Worm (Caenorhabditis elegans) whole organism, L4 larva: ENCODE results near the gene crn-5.

Source experiments
- F10B5.3 ChIP-seq: sonication (generic microtip); optimal IDR thresholded peaks from 2 replicates; lab custom pipeline; 2016; ENCODE audit warnings: mild to moderate bottlenecking, missing genetic modification characterization, missing compliant biosample characterization
- F37D6.2 ChIP-seq: sonication (generic microtip); optimal IDR thresholded peaks from 2 replicates; lab custom pipeline; 2016; ENCODE audit warnings: mild to moderate bottlenecking, missing genetic modification characterization, missing compliant biosample characterization
- F44E2.7 ChIP-seq: fragments of 200-800 bp; sonication (Bioruptor generic); IDR thresholded peaks from 2 replicates; pipeline ENCODE4 v2.1.2; 2022; ENCODE audit warnings: missing genetic modification characterization, missing compliant biosample characterization
- R02D3.7 ChIP-seq: fragments of 150-350 bp; sonication (generic microtip); optimal IDR thresholded peaks from 3 replicates; lab custom pipeline; 2014; ENCODE audit warnings: missing biosample characterization, missing genetic modification characterization
- T26A8.4 ChIP-seq: fragments of 200-800 bp; sonication (Bioruptor generic); IDR thresholded peaks from 2 replicates; pipeline ENCODE4 v1.3.6; 2022; ENCODE audit warnings: missing genetic modification characterization, missing compliant biosample characterization
- Y105C5A.15 ChIP-seq: fragments of 200-800 bp; sonication (Bioruptor generic); IDR thresholded peaks from 2 replicates; pipeline ENCODE4 v1.3.6; 2022; ENCODE audit warnings: missing genetic modification characterization, missing compliant biosample characterization
- Y5F2A.4 ChIP-seq: fragments of 200-800 bp; sonication (Bioruptor generic); optimal IDR thresholded peaks from 2 replicates; lab custom pipeline; 2018; ENCODE audit warnings: mild to moderate bottlenecking, missing genetic modification characterization, missing compliant biosample characterization
- ZK337.2 ChIP-seq: fragments of 200-800 bp; sonication (Bioruptor generic); IDR thresholded peaks from 2 replicates; pipeline ENCODE4 v1.3.6; 2022; ENCODE audit warnings: missing genetic modification reagents, missing genetic modification characterization, missing compliant biosample characterization
- ceh-20 ChIP-seq: fragments of 200-800 bp; sonication (Bioruptor generic); IDR thresholded peaks from 2 replicates; pipeline ENCODE4 v1.3.6; 2022; ENCODE audit warnings: missing genetic modification reagents, missing genetic modification characterization, missing compliant biosample characterization
- ceh-82 ChIP-seq: sonication (generic microtip); optimal IDR thresholded peaks from 2 replicates; lab custom pipeline; 2017; ENCODE audit warnings: missing biosample characterization, missing genetic modification characterization
- cey-2 ChIP-seq: sonication (generic microtip); optimal IDR thresholded peaks from 3 replicates; lab custom pipeline; 2017; ENCODE audit warnings: missing genetic modification characterization, mild to moderate bottlenecking, missing compliant biosample characterization, antibody characterized with exemption, borderline replicate concordance; ENCODE audit not compliant: insufficient read depth
- daf-12 ChIP-seq: fragments of 150-350 bp; optimal IDR thresholded peaks from 2 replicates; lab custom pipeline; 2014; ENCODE audit warnings: missing biosample characterization, missing genetic modification reagents, missing genetic modification characterization
- daf-16 ChIP-seq, 3 experiments: sonication (generic microtip); optimal IDR thresholded peaks; 2 replicates each; lab custom pipeline; 2016 to 2017; ENCODE audit warnings: missing genetic modification characterization in 3 of 3, missing genetic modification reagents in 3 of 3, mild to moderate bottlenecking in 2 of 3, missing compliant biosample characterization in 2 of 3, missing biosample characterization in 1 of 3, moderate library complexity in 1 of 3
- daf-19 ChIP-seq: fragments of 200-800 bp; sonication (Bioruptor generic); conservative IDR thresholded peaks from 2 replicates; pipeline ENCODE4 v1.3.6; 2022; ENCODE audit warnings: missing genetic modification characterization, missing compliant biosample characterization
- dmd-8 ChIP-seq: fragments of 200-800 bp; sonication (Bioruptor generic); IDR thresholded peaks from 2 replicates; pipeline ENCODE4 v1.3.6; 2022; ENCODE audit warnings: missing genetic modification characterization, missing compliant biosample characterization
- dmd-9 ChIP-seq: fragments of 200-800 bp; sonication (Bioruptor generic); IDR thresholded peaks from 2 replicates; pipeline ENCODE4 v1.3.6; 2022; ENCODE audit warnings: missing genetic modification reagents, missing genetic modification characterization, missing compliant biosample characterization
- dpl-1 ChIP-seq: fragments of 150-350 bp; optimal IDR thresholded peaks from 2 replicates; lab custom pipeline; 2014; ENCODE audit warnings: missing biosample characterization, missing genetic modification reagents, missing genetic modification characterization
- fkh-10 ChIP-seq: fragments of 150-350 bp; optimal IDR thresholded peaks from 2 replicates; lab custom pipeline; 2014; ENCODE audit warnings: missing biosample characterization, missing genetic modification reagents, missing genetic modification characterization
- hif-1 ChIP-seq, 2 experiments: sonication (generic microtip); optimal IDR thresholded peaks; 2 replicates each; lab custom pipeline; 2016 to 2017; ENCODE audit warnings: missing compliant biosample characterization in 2 of 2, missing genetic modification characterization in 2 of 2, missing genetic modification reagents in 2 of 2, missing genotype in 2 of 2, mild to moderate bottlenecking in 1 of 2
- jun-1 ChIP-seq: fragments of 150-350 bp; optimal IDR thresholded peaks from 2 replicates; lab custom pipeline; 2014; ENCODE audit warnings: missing biosample characterization, missing genetic modification reagents, missing genetic modification characterization
- lim-7 ChIP-seq: fragments of 200-800 bp; sonication (Bioruptor generic); IDR thresholded peaks from 2 replicates; pipeline ENCODE4 v1.3.6; 2022; ENCODE audit warnings: missing genetic modification characterization, missing compliant biosample characterization
- lin-13 ChIP-seq: fragments of 150-350 bp; optimal IDR thresholded peaks from 2 replicates; lab custom pipeline; 2014; ENCODE audit warnings: missing biosample characterization, missing genetic modification reagents, missing genetic modification characterization
- lin-38 ChIP-seq: fragments of 200-800 bp; sonication (Bioruptor generic); IDR thresholded peaks from 2 replicates; pipeline ENCODE4 v1.3.6; 2022; ENCODE audit warnings: missing genetic modification reagents, missing genetic modification characterization, missing compliant biosample characterization
- lir-3 ChIP-seq: sonication (generic microtip); optimal IDR thresholded peaks from 2 replicates; lab custom pipeline; 2016; ENCODE audit warnings: mild to moderate bottlenecking, missing genetic modification characterization, missing compliant biosample characterization
- lsy-2 ChIP-seq, 2 experiments: fragments of 150-350 bp in 1 of 2; sonication (generic microtip) in 1 of 2; optimal IDR thresholded peaks; 2 replicates each; lab custom pipeline; 2014 to 2017; ENCODE audit warnings: missing biosample characterization in 2 of 2, missing genetic modification characterization in 2 of 2
- madf-5 ChIP-seq, 2 experiments: fragments of 200-800 bp; sonication (Bioruptor generic); IDR thresholded peaks; 2 replicates each; pipeline ENCODE4 v1.3.6; 2022; ENCODE audit warnings: missing compliant biosample characterization in 2 of 2, missing genetic modification characterization in 2 of 2
- madf-9 ChIP-seq: fragments of 200-800 bp; sonication (Bioruptor generic); conservative IDR thresholded peaks from 2 replicates; pipeline ENCODE4 v1.3.6; 2022; ENCODE audit warnings: missing genetic modification reagents, missing genetic modification characterization, missing compliant biosample characterization
- mdt-29 ChIP-seq: fragments of 200-800 bp; sonication (Bioruptor generic); IDR thresholded peaks from 2 replicates; pipeline ENCODE4 v1.3.6; 2022; ENCODE audit warnings: missing genetic modification reagents, missing genetic modification characterization, missing compliant biosample characterization
- mes-2 ChIP-seq: sonication (generic microtip); optimal IDR thresholded peaks from 2 replicates; lab custom pipeline; 2016; ENCODE audit warnings: missing genotype, mild to moderate bottlenecking, missing genetic modification characterization, missing compliant biosample characterization; ENCODE audit not compliant: poor library complexity, severe bottlenecking
- mxl-2 ChIP-seq: fragments of 200-800 bp; sonication (Bioruptor generic); conservative IDR thresholded peaks from 2 replicates; pipeline ENCODE4 v1.3.6; 2022; ENCODE audit warnings: missing genetic modification reagents, missing genetic modification characterization, missing compliant biosample characterization
- mxl-3 ChIP-seq: fragments of 200-800 bp; sonication (Bioruptor generic); optimal IDR thresholded peaks from 2 replicates; lab custom pipeline; 2018; ENCODE audit warnings: mild to moderate bottlenecking, missing genetic modification characterization, missing compliant biosample characterization
- nhr-11 ChIP-seq: fragments of 150-350 bp; optimal IDR thresholded peaks from 2 replicates; lab custom pipeline; 2014; ENCODE audit warnings: missing biosample characterization, missing genetic modification characterization
- nhr-111 ChIP-seq: fragments of 200-800 bp; sonication (Bioruptor generic); optimal IDR thresholded peaks from 2 replicates; lab custom pipeline; 2018; ENCODE audit warnings: mild to moderate bottlenecking, missing genetic modification characterization, missing compliant biosample characterization
- nhr-41 ChIP-seq: fragments of 200-800 bp; sonication (Bioruptor generic); IDR thresholded peaks from 2 replicates; pipeline ENCODE4 v1.3.6; 2022; ENCODE audit warnings: missing genetic modification reagents, missing genetic modification characterization, missing compliant biosample characterization
- nhr-42 ChIP-seq: fragments of 200-800 bp; sonication (Bioruptor generic); IDR thresholded peaks from 2 replicates; pipeline ENCODE4 v1.3.6; 2022; ENCODE audit warnings: missing genetic modification characterization, missing compliant biosample characterization
- nhr-6 ChIP-seq: fragments of 150-350 bp; optimal IDR thresholded peaks from 2 replicates; lab custom pipeline; 2014; ENCODE audit warnings: missing biosample characterization, missing genetic modification characterization
- nhr-76 ChIP-seq: fragments of 150-350 bp; optimal IDR thresholded peaks from 2 replicates; lab custom pipeline; 2014; ENCODE audit warnings: missing biosample characterization, missing genetic modification characterization
- nhr-77 ChIP-seq: fragments of 150-350 bp; optimal IDR thresholded peaks from 2 replicates; lab custom pipeline; 2014; ENCODE audit warnings: missing biosample characterization, missing genetic modification characterization
- php-3 ChIP-seq: fragments of 200-800 bp; sonication (Bioruptor generic); IDR thresholded peaks from 2 replicates; pipeline ENCODE4 v1.3.6; 2022; ENCODE audit warnings: missing genetic modification reagents, missing genetic modification characterization, missing compliant biosample characterization
- rbr-2 ChIP-seq: sonication (generic microtip); optimal IDR thresholded peaks from 2 replicates; lab custom pipeline; 2016; ENCODE audit warnings: missing genotype, missing genetic modification characterization, missing compliant biosample characterization
- saeg-2 ChIP-seq: fragments of 200-800 bp; sonication (Bioruptor generic); IDR thresholded peaks from 2 replicates; pipeline ENCODE4 v1.3.6; 2022; ENCODE audit warnings: missing genetic modification reagents, missing genetic modification characterization, missing compliant biosample characterization
- snpc-1.2 ChIP-seq: fragments of 200-800 bp; sonication (Bioruptor generic); IDR thresholded peaks from 2 replicates; pipeline ENCODE4 v1.3.6; 2022; ENCODE audit warnings: missing genetic modification reagents, missing genetic modification characterization, missing compliant biosample characterization
- tag-97 ChIP-seq: fragments of 200-800 bp; sonication (Bioruptor generic); IDR thresholded peaks from 2 replicates; pipeline ENCODE4 v1.3.6; 2022; ENCODE audit warnings: missing genetic modification characterization, missing compliant biosample characterization
- unc-130 ChIP-seq: sonication (generic microtip); optimal IDR thresholded peaks from 2 replicates; lab custom pipeline; 2016; ENCODE audit warnings: missing genetic modification reagents, missing genetic modification characterization, missing compliant biosample characterization
- vab-7 ChIP-seq: fragments of 200-800 bp; sonication (Bioruptor generic); IDR thresholded peaks from 2 replicates; pipeline ENCODE4 v1.3.6; 2022; ENCODE audit warnings: missing genetic modification reagents, missing genetic modification characterization, missing compliant biosample characterization
- zfp-2 ChIP-seq: sonication (generic microtip); optimal IDR thresholded peaks from 2 replicates; lab custom pipeline; 2016; ENCODE audit warnings: mild to moderate bottlenecking, missing genetic modification characterization, missing compliant biosample characterization
- zip-11 ChIP-seq: fragments of 200-800 bp; sonication (Bioruptor generic); IDR thresholded peaks from 2 replicates; pipeline ENCODE4 v1.3.6; 2022; ENCODE audit warnings: missing genetic modification characterization, missing compliant biosample characterization
- zip-2 ChIP-seq: fragments of 150-350 bp; optimal IDR thresholded peaks from 2 replicates; lab custom pipeline; 2014; ENCODE audit warnings: missing biosample characterization, missing genetic modification characterization

The crn-5 gene

ce11 chrII:10551985-10552736 lies 40.4 kb upstream of the crn-5 start (continued):
- TF ChIP-seq zip-11 (GFP tag; lab: Robert Waterston, UW), result no peak
- peak; percentile 70 for TF ChIP-seq ceh-20
- peak; percentile 94 for TF ChIP-seq nhr-77
- TF ChIP-seq F44E2.7 (GFP tag; lab: Robert Waterston, UW), result no peak
- TF ChIP-seq vab-7 (GFP tag; lab: Robert Waterston, UW), result peak; percentile 46; the same call in 1 of the 2 replicates
- 0 out of 2 replicates have a peak, but pooled peaks have one; percentile 24 for TF ChIP-seq Y105C5A.15
- no peak for TF ChIP-seq daf-12 (tag; lab: Kevin White, UChicago)
- TF ChIP-seq unc-130 (GFP tag; lab: Kevin White, UChicago), result no peak
- peak; percentile 6; the same call in 1 of the 2 replicates for TF ChIP-seq ZK337.2 (GFP tag; lab: Robert Waterston, UW)
- no peak for TF ChIP-seq nhr-111 (GFP tag; lab: Kevin White, UChicago)
- TF ChIP-seq lim-7 (GFP tag; lab: Robert Waterston, UW), result 0 out of 2 replicates have a peak, but pooled peaks have one; percentile 18
- peak; percentile 55; the same call in 1 of the 2 replicates for TF ChIP-seq mdt-29 (GFP tag; lab: Robert Waterston, UW)
- peak; percentile 67 for TF ChIP-seq T26A8.4
- TF ChIP-seq nhr-6 (tag; lab: Kevin White, UChicago), result peak; percentile 66
- peak; percentile 76 to 92 for TF ChIP-seq lsy-2 (tag; optimal IDR thresholded peaks at IDR 0.05; lab: Kevin White, UChicago)
- peak; percentile 39 for TF ChIP-seq madf-9 (GFP tag; lab: Robert Waterston, UW)
- TF ChIP-seq dpl-1, result peak; percentile 64
- no peak for TF ChIP-seq F10B5.3
- TF ChIP-seq cey-2 (tag; lab: Kevin White, UChicago), result peak; percentile 57
- TF ChIP-seq F37D6.2 (tag; lab: Kevin White, UChicago), result peak; percentile 70
- TF ChIP-seq mxl-2 (GFP tag; lab: Robert Waterston, UW), result 0 out of 2 replicates have a peak, but pooled peaks have one; percentile 16
- TF ChIP-seq jun-1 (tag; lab: Kevin White, UChicago), result peak; percentile 89
- TF ChIP-seq rbr-2 (tag; lab: Kevin White, UChicago), result peak; percentile 83
- TF ChIP-seq nhr-41 (GFP tag; lab: Robert Waterston, UW), result peak; percentile 24; the same call in 1 of the 2 replicates
- peak in 1 of 2 experiments; percentile 79 for TF ChIP-seq daf-16 (GFP tag; optimal IDR thresholded peaks at IDR 0.05; lab: Kevin White, UChicago)
- peak; percentile 86 for TF ChIP-seq daf-16 (tag; optimal IDR thresholded peaks at IDR 0.05; lab: Kevin White, UChicago)
- no peak for TF ChIP-seq R02D3.7
- peak; percentile 60; the same call in 1 of the 2 replicates for TF ChIP-seq nhr-42 (GFP tag; lab: Robert Waterston, UW)
- TF ChIP-seq zip-2 (tag; lab: Kevin White, UChicago), result no peak
- peak; percentile 98 for TF ChIP-seq nhr-11 (tag; lab: Kevin White, UChicago)
- no peak for TF ChIP-seq lin-13
- TF ChIP-seq saeg-2, result peak; percentile 89
- no peak for TF ChIP-seq lir-3 (tag; lab: Kevin White, UChicago)
- peak; percentile 64 for TF ChIP-seq nhr-76
- TF ChIP-seq dmd-9 (GFP tag; lab: Robert Waterston, UW), result no peak
- TF ChIP-seq tag-97 (GFP tag; lab: Robert Waterston, UW), result no peak
- TF ChIP-seq zfp-2 (tag; lab: Kevin White, UChicago), result no peak
- TF ChIP-seq dmd-8 (GFP tag; lab: Robert Waterston, UW), result no peak
- no peak for TF ChIP-seq daf-19
- no peak for TF ChIP-seq Y5F2A.4 (GFP tag; lab: Kevin White, UChicago)
- TF ChIP-seq snpc-1.2, result no peak
- TF ChIP-seq mxl-3, result peak; percentile 60
- TF ChIP-seq ceh-82 (tag; lab: Kevin White, UChicago), result no peak
- TF ChIP-seq lin-38 (GFP tag; lab: Robert Waterston, UW), result peak; percentile 63
- TF ChIP-seq fkh-10 (GFP tag; lab: Kevin White, UChicago), result peak; percentile 91
- peak; percentile 25 to 69 for TF ChIP-seq hif-1 (tag; optimal IDR thresholded peaks at IDR 0.05; lab: Kevin White, UChicago)
- TF ChIP-seq madf-5 (GFP tag; IDR thresholded peaks at IDR 0.05; lab: Robert Waterston, UW), result no peak; a peak in 1 of 4 replicates
- peak; percentile 40 for TF ChIP-seq php-3 (GFP tag; lab: Robert Waterston, UW)
- TF ChIP-seq mes-2, result peak; percentile 83
